4 worm cellular contexts compared by ENCODE assay signal in genomic region chrIII:12558097-12558594, ce11.
TF ChIP-seq lines count a peak whose summit lies in the region.

No protein-coding gene starts in this region.

TF ChIP-seq in whole organism, L2 larva, 48 proteins besides CTCF, POLR2A, EP300 and RAD21 (continues in another document):
- TF ChIP-seq sma-3 (GFP tag; optimal IDR thresholded peaks at IDR 0.05; lab: Kevin White, UChicago) (peak; percentile 6), elt-3 (tag; optimal IDR thresholded peaks at IDR 0.05; lab: Kevin White, UChicago) (no peak), unc-62 (GFP tag; optimal IDR thresholded peaks at IDR 0.05; lab: Kevin White, UChicago) (no peak), skn-1 (tag; optimal IDR thresholded peaks at IDR 0.05; lab: Kevin White, UChicago) (no peak), blmp-1 (tag; optimal IDR thresholded peaks at IDR 0.05; lab: Kevin White, UChicago; ENCODE audit: insufficient read depth) (no peak), crh-2 (tag; optimal IDR thresholded peaks at IDR 0.05; lab: Kevin White, UChicago) (peak; percentile 51), lin-11 (tag; optimal IDR thresholded peaks at IDR 0.05; lab: Kevin White, UChicago) (peak; percentile 46), zag-1 (tag; optimal IDR thresholded peaks at IDR 0.05; lab: Kevin White, UChicago) (peak; percentile 71), ztf-1 (GFP tag; conservative IDR thresholded peaks at IDR 0.05; lab: Robert Waterston, UW) (no peak), nhr-10 (tag; optimal IDR thresholded peaks at IDR 0.05; lab: Kevin White, UChicago) (no peak), aly-2 (tag; optimal IDR thresholded peaks at IDR 0.05; lab: Kevin White, UChicago) (no peak), dmd-4 (tag; optimal IDR thresholded peaks at IDR 0.05; lab: Kevin White, UChicago) (no peak), egl-27 (tag; optimal IDR thresholded peaks at IDR 0.05; lab: Kevin White, UChicago) (peak; percentile 41), snpc-4 (tag; optimal IDR thresholded peaks at IDR 0.05; lab: Kevin White, UChicago) (no peak), nhr-237 (tag; optimal IDR thresholded peaks at IDR 0.05; lab: Kevin White, UChicago) (no peak), mbf-1 (tag; optimal IDR thresholded peaks at IDR 0.05; lab: Kevin White, UChicago) (no peak), nhr-21 (tag; optimal IDR thresholded peaks at IDR 0.05; lab: Kevin White, UChicago) (peak; percentile 65), elt-1 (tag; optimal IDR thresholded peaks at IDR 0.05; lab: Kevin White, UChicago) (no peak), nhr-25 (tag; optimal IDR thresholded peaks at IDR 0.05; lab: Kevin White, UChicago) (no peak), ama-1 (optimal IDR thresholded peaks at IDR 0.05; lab: Kevin White, UChicago) (no peak), sma-9 (GFP tag; optimal IDR thresholded peaks at IDR 0.05; lab: Kevin White, UChicago) (peak; percentile 82), sma-9 (tag; optimal IDR thresholded peaks at IDR 0.05; lab: Kevin White, UChicago) (no peak), Y55F3AM.14 (GFP tag; optimal IDR thresholded peaks at IDR 0.05; lab: Kevin White, UChicago) (peak; percentile 7), ztf-11 (tag; optimal IDR thresholded peaks at IDR 0.05; lab: Kevin White, UChicago) (no peak)

TF ChIP-seq in whole organism, L4 larva, 104 proteins besides CTCF, POLR2A, EP300 and RAD21 (continues in another document):
- TF ChIP-seq nhr-111 (GFP tag; optimal IDR thresholded peaks at IDR 0.05; lab: Kevin White, UChicago) (no peak), ctbp-1 (GFP tag; IDR thresholded peaks at IDR 0.05; lab: Robert Waterston, UW) (peak; percentile 79), F37D6.2 (tag; optimal IDR thresholded peaks at IDR 0.05; lab: Kevin White, UChicago) (peak; percentile 40), lir-3 (tag; optimal IDR thresholded peaks at IDR 0.05; lab: Kevin White, UChicago) (no peak), unc-130 (GFP tag; optimal IDR thresholded peaks at IDR 0.05; lab: Kevin White, UChicago) (no peak), egl-27 (tag; optimal IDR thresholded peaks at IDR 0.05; lab: Kevin White, UChicago) (no peak), daf-16 (GFP tag; optimal IDR thresholded peaks at IDR 0.05; lab: Kevin White, UChicago) (peak in 1 of 2 experiments; percentile 67), daf-16 (tag; optimal IDR thresholded peaks at IDR 0.05; lab: Kevin White, UChicago) (peak; percentile 66), mdt-29 (GFP tag; IDR thresholded peaks at IDR 0.05; lab: Robert Waterston, UW) (no peak), Y48G9A.11 (GFP tag; IDR thresholded peaks at IDR 0.05; lab: Robert Waterston, UW) (no peak), zfp-2 (tag; optimal IDR thresholded peaks at IDR 0.05; lab: Kevin White, UChicago) (no peak), nhr-77 (tag; optimal IDR thresholded peaks at IDR 0.05; lab: Kevin White, UChicago) (no peak), ceh-82 (tag; optimal IDR thresholded peaks at IDR 0.05; lab: Kevin White, UChicago) (no peak), dpl-1 (GFP tag; optimal IDR thresholded peaks at IDR 0.05; lab: Kevin White, UChicago) (peak; percentile 29), tag-97 (GFP tag; IDR thresholded peaks at IDR 0.05; lab: Robert Waterston, UW) (no peak), ztf-11 (tag; optimal IDR thresholded peaks at IDR 0.05; lab: Kevin White, UChicago) (no peak), madf-5 (GFP tag; IDR thresholded peaks at IDR 0.05; lab: Robert Waterston, UW) (no peak), sdz-12 (GFP tag; optimal IDR thresholded peaks at IDR 0.05; lab: Kevin White, UChicago) (no peak), R02D3.7 (tag; optimal IDR thresholded peaks at IDR 0.05; lab: Kevin White, UChicago) (no peak), zfp-3 (GFP tag; conservative IDR thresholded peaks at IDR 0.05; lab: Robert Waterston, UW) (no peak), ZK337.2 (GFP tag; IDR thresholded peaks at IDR 0.05; lab: Robert Waterston, UW) (no peak), Y5F2A.4 (GFP tag; optimal IDR thresholded peaks at IDR 0.05; lab: Kevin White, UChicago) (no peak), nhr-102 (tag; optimal IDR thresholded peaks at IDR 0.05; lab: Kevin White, UChicago) (peak; percentile 15), gei-8 (GFP tag; optimal IDR thresholded peaks at IDR 0.05; lab: Kevin White, UChicago) (no peak), F10B5.3 (tag; optimal IDR thresholded peaks at IDR 0.05; lab: Kevin White, UChicago) (no peak)

TF ChIP-seq in whole organism, late embryonic, 69 proteins besides CTCF, POLR2A, EP300 and RAD21 (continues in another document):
- TF ChIP-seq pros-1 (tag; optimal IDR thresholded peaks at IDR 0.05; lab: Kevin White, UChicago) (peak; percentile 60), fax-1 (tag; optimal IDR thresholded peaks at IDR 0.05; lab: Kevin White, UChicago) (no peak), C38D4.7 (GFP tag; optimal IDR thresholded peaks at IDR 0.05; lab: Kevin White, UChicago) (no peak), lim-6 (tag; optimal IDR thresholded peaks at IDR 0.05; lab: Kevin White, UChicago) (no peak), C08G9.2 (tag; optimal IDR thresholded peaks at IDR 0.05; lab: Kevin White, UChicago) (peak; percentile 48), ets-4 (tag; optimal IDR thresholded peaks at IDR 0.05; lab: Kevin White, UChicago) (peak; percentile 28), F13H6.1 (tag; optimal IDR thresholded peaks at IDR 0.05; lab: Kevin White, UChicago) (peak; percentile 97), ceh-34 (tag; optimal IDR thresholded peaks at IDR 0.05; lab: Kevin White, UChicago) (peak; percentile 70), unc-55 (GFP tag; optimal IDR thresholded peaks at IDR 0.05; lab: Kevin White, UChicago) (peak; percentile 35), pax-1 (tag; optimal IDR thresholded peaks at IDR 0.05; lab: Kevin White, UChicago) (no peak), ref-2 (tag; optimal IDR thresholded peaks at IDR 0.05; lab: Kevin White, UChicago) (peak; percentile 41), hlh-8 (tag; optimal IDR thresholded peaks at IDR 0.05; lab: Kevin White, UChicago) (peak; percentile 32), hlh-6 (tag; optimal IDR thresholded peaks at IDR 0.05; lab: Kevin White, UChicago) (no peak), K02D7.2 (tag; optimal IDR thresholded peaks at IDR 0.05; lab: Kevin White, UChicago) (peak; percentile 29), pha-2 (tag; optimal IDR thresholded peaks at IDR 0.05; lab: Kevin White, UChicago) (no peak), ceh-18 (tag; optimal IDR thresholded peaks at IDR 0.05; lab: Kevin White, UChicago) (peak; percentile 81), ceh-48 (tag; optimal IDR thresholded peaks at IDR 0.05; lab: Kevin White, UChicago) (no peak), ama-1 (optimal IDR thresholded peaks at IDR 0.05; lab: Kevin White, UChicago) (no peak), mec-3 (tag; optimal IDR thresholded peaks at IDR 0.05; lab: Kevin White, UChicago; ENCODE audit: borderline replicate concordance) (peak; percentile 70), fkh-6 (tag; optimal IDR thresholded peaks at IDR 0.05; lab: Kevin White, UChicago) (peak; percentile 3), ceh-14 (tag; optimal IDR thresholded peaks at IDR 0.05; lab: Kevin White, UChicago) (peak; percentile 76), dve-1 (tag; optimal IDR thresholded peaks at IDR 0.05; lab: Kevin White, UChicago) (peak; percentile 14), ceh-31 (tag; optimal IDR thresholded peaks at IDR 0.05; lab: Kevin White, UChicago) (peak; percentile 89), ceh-19 (GFP tag; optimal IDR thresholded peaks at IDR 0.05; lab: Kevin White, UChicago) (peak; percentile 53), nfya-1 (tag; optimal IDR thresholded peaks at IDR 0.05; lab: Kevin White, UChicago) (peak; percentile 56), syd-9 (tag; optimal IDR thresholded peaks at IDR 0.05; lab: Kevin White, UChicago) (peak; percentile 20)

TF ChIP-seq in whole organism, mixed stage, embryonic, 35 proteins besides CTCF, POLR2A, EP300 and RAD21 (continues in another document):
- TF ChIP-seq ceh-43 (GFP tag; optimal IDR thresholded peaks at IDR 0.05; lab: Kevin White, UChicago) (no peak), nhr-76 (tag; optimal IDR thresholded peaks at IDR 0.05; lab: Kevin White, UChicago) (no peak), unc-39 (tag; optimal IDR thresholded peaks at IDR 0.05; lab: Kevin White, UChicago) (no peak), snpc-4 (tag; optimal IDR thresholded peaks at IDR 0.05; lab: Kevin White, UChicago) (no peak), lsy-2 (tag; optimal IDR thresholded peaks at IDR 0.05; lab: Kevin White, UChicago) (no peak), zip-8 (tag; optimal IDR thresholded peaks at IDR 0.05; lab: Kevin White, UChicago) (no peak), lin-13 (tag; optimal IDR thresholded peaks at IDR 0.05; lab: Kevin White, UChicago) (no peak), mab-5 (tag; optimal IDR thresholded peaks at IDR 0.05; lab: Kevin White, UChicago) (no peak), elt-1 (tag; optimal IDR thresholded peaks at IDR 0.05; lab: Kevin White, UChicago; ENCODE audit: borderline replicate concordance, insufficient read depth) (no peak), mls-2 (tag; optimal IDR thresholded peaks at IDR 0.05; lab: Kevin White, UChicago) (peak; percentile 15), ztf-11 (tag; optimal IDR thresholded peaks at IDR 0.05; lab: Kevin White, UChicago) (no peak), pha-4 (tag; optimal IDR thresholded peaks at IDR 0.05; lab: Kevin White, UChicago) (peak; percentile 36), bed-3 (GFP tag; optimal IDR thresholded peaks at IDR 0.05; lab: Kevin White, UChicago) (no peak), nhr-28 (tag; optimal IDR thresholded peaks at IDR 0.05; lab: Kevin White, UChicago) (no peak), M03D4.4 (tag; optimal IDR thresholded peaks at IDR 0.05; lab: Kevin White, UChicago) (no peak), ces-1 (GFP tag; optimal IDR thresholded peaks at IDR 0.05; lab: Kevin White, UChicago) (peak; percentile 87), mep-1 (tag; optimal IDR thresholded peaks at IDR 0.05; lab: Kevin White, UChicago) (peak; percentile 16), nhr-2 (tag; optimal IDR thresholded peaks at IDR 0.05; lab: Kevin White, UChicago) (no peak), nhr-237 (tag; optimal IDR thresholded peaks at IDR 0.05; lab: Kevin White, UChicago) (no peak), ceh-39 (tag; optimal IDR thresholded peaks at IDR 0.05; lab: Kevin White, UChicago) (no peak), ceh-83 (GFP tag; optimal IDR thresholded peaks at IDR 0.05; lab: Kevin White, UChicago) (no peak), sptf-1 (tag; optimal IDR thresholded peaks at IDR 0.05; lab: Kevin White, UChicago) (peak; percentile 43), unc-120 (tag; optimal IDR thresholded peaks at IDR 0.05; lab: Kevin White, UChicago; ENCODE audit: poor library complexity, severe bottlenecking) (peak; percentile 32), tbx-8 (GFP tag; optimal IDR thresholded peaks at IDR 0.05; lab: Kevin White, UChicago) (no peak), flh-1 (GFP tag; optimal IDR thresholded peaks at IDR 0.05; lab: Kevin White, UChicago) (no peak), nhr-12 (tag; optimal IDR thresholded peaks at IDR 0.05; lab: Kevin White, UChicago) (no peak), unc-62 (GFP tag; optimal IDR thresholded peaks at IDR 0.05; lab: Kevin White, UChicago) (peak; percentile 70), ham-2 (GFP tag; optimal IDR thresholded peaks at IDR 0.05; lab: Kevin White, UChicago) (peak; percentile 2), sem-2 (GFP tag; optimal IDR thresholded peaks at IDR 0.05; lab: Kevin White, UChicago) (no peak), drap-1 (GFP tag; optimal IDR thresholded peaks at IDR 0.05; lab: Kevin White, UChicago) (peak; percentile 48), blmp-1 (tag; optimal IDR thresholded peaks at IDR 0.05; lab: Kevin White, UChicago) (no peak)
